Worm (Caenorhabditis elegans): ENCODE measurements around the gene T07F8.4.

Gene T07F8.4

DNA sequence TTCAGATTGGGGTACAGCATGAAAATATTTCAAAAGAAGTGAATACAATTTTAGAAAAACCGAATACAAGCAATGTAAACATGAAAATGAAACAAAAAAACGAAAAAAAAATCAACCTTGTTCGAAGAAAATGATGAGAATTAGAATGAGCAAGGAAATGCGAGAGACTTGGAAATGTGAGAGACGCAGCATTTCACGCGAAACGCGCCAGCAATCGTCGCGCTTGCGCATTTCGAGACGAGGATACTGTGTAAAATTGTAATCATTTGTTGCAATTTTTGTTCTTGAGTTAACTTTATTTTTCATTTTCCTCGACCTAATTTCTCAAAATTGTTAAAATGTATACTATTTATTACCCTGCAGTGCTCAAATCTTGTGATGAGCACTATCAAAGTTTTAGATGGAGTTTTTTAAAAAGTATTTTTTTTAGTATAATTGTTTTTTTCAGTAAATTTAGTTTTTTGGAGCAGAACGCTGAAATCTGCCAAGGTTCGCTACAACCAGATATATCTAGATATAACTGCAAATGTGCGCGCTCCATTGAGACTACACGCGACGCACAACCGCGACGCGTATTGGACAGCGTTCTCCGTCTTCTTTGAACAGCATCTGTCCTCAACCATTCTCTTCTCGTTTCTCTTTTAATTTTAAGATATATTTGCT lies 20.3 kb upstream of the T07F8.4 start, which contains the start of gene fust-1 (continued):
- TF ChIP-seq aha-1 (tag) (peak; percentile 98), aly-2 (tag; optimal IDR thresholded peaks at IDR 0.05) (no peak), tra-1 (GFP tag; IDR thresholded peaks at IDR 0.05) (peak; percentile 91), F37D6.2 (tag; optimal IDR thresholded peaks at IDR 0.05) (peak; percentile 86), nhr-25 (tag; optimal IDR thresholded peaks at IDR 0.05; ENCODE audit: borderline replicate concordance, insufficient read depth) (peak; percentile 93), arid-1 (GFP tag; conservative IDR thresholded peaks at IDR 0.05) (peak; percentile 96), nhr-41 (GFP tag; IDR thresholded peaks at IDR 0.05) (peak; percentile 61; the same call in 1 of the 2 replicates), tag-97 (GFP tag; IDR thresholded peaks at IDR 0.05) (no peak), lir-3 (tag; optimal IDR thresholded peaks at IDR 0.05) (peak; percentile 38), T20F7.1 (GFP tag; optimal IDR thresholded peaks at IDR 0.05) (peak; percentile 90), ces-1 (GFP tag; optimal IDR thresholded peaks at IDR 0.05) (peak; percentile 59), nhr-76 (tag; optimal IDR thresholded peaks at IDR 0.05) (peak; percentile 71), nhr-6 (tag; optimal IDR thresholded peaks at IDR 0.05) (peak; percentile 85), fos-1 (tag; optimal IDR thresholded peaks at IDR 0.05) (no peak), dve-1 (tag; optimal IDR thresholded peaks at IDR 0.05; ENCODE audit: insufficient read depth) (peak; percentile 97), lin-38 (GFP tag; IDR thresholded peaks at IDR 0.05) (peak; percentile 96), hlh-30 (tag; optimal IDR thresholded peaks at IDR 0.05; ENCODE audit: insufficient read depth) (peak; percentile 83), daf-12 (tag; optimal IDR thresholded peaks at IDR 0.05) (no peak), egl-43 (GFP tag; IDR thresholded peaks at IDR 0.05) (peak; percentile 88), ctbp-1 (GFP tag; IDR thresholded peaks at IDR 0.05) (peak; percentile 94), dmd-6 (GFP tag; IDR thresholded peaks at IDR 0.05) (peak; percentile 95), cey-2 (tag; optimal IDR thresholded peaks at IDR 0.05; ENCODE audit: borderline replicate concordance, insufficient read depth) (peak; percentile 76), lin-1 (GFP tag; IDR thresholded peaks at IDR 0.05) (peak; percentile 89), rbr-2 (tag; optimal IDR thresholded peaks at IDR 0.05) (peak; percentile 96), ztf-11 (tag; optimal IDR thresholded peaks at IDR 0.05) (no peak), mes-2 (tag; optimal IDR thresholded peaks at IDR 0.05; ENCODE audit: poor library complexity, severe bottlenecking) (peak; percentile 96), set-16 (GFP tag; IDR thresholded peaks at IDR 0.05) (no peak; the same call in 1 of the 2 replicates), nhr-111 (GFP tag; optimal IDR thresholded peaks at IDR 0.05) (no peak), lin-29 (GFP tag; IDR thresholded peaks at IDR 0.05) (peak; percentile 84), hlh-11 (tag; optimal IDR thresholded peaks at IDR 0.05) (peak; percentile 95), nhr-10 (tag; optimal IDR thresholded peaks at IDR 0.05) (peak; percentile 6), lin-39 (tag; optimal IDR thresholded peaks at IDR 0.05) (no peak), ZK546.5 (tag; optimal IDR thresholded peaks at IDR 0.05) (peak in 1 of 2 experiments; percentile 64), nhr-42 (GFP tag; IDR thresholded peaks at IDR 0.05) (peak; percentile 93), daf-19 (GFP tag; conservative IDR thresholded peaks at IDR 0.05) (no peak), R02D3.7 (tag; optimal IDR thresholded peaks at IDR 0.05) (no peak), ceh-44 (GFP tag; IDR thresholded peaks at IDR 0.05) (0 out of 2 replicates have a peak, but pooled peaks have one; percentile 40), ama-1 (optimal IDR thresholded peaks at IDR 0.05) (peak; percentile 72), T26A8.4 (GFP tag; IDR thresholded peaks at IDR 0.05) (peak; percentile 95), fkh-10 (GFP tag; optimal IDR thresholded peaks at IDR 0.05) (peak; percentile 82), daf-16 (GFP tag; optimal IDR thresholded peaks at IDR 0.05) (peak in 1 of 2 experiments; percentile 89), daf-16 (tag; optimal IDR thresholded peaks at IDR 0.05) (peak; percentile 67), spr-1 (tag; optimal IDR thresholded peaks at IDR 0.05) (peak; percentile 93), hif-1 (tag; optimal IDR thresholded peaks at IDR 0.05) (peak; percentile 36 to 71), Y48G9A.11 (GFP tag; IDR thresholded peaks at IDR 0.05) (peak; percentile 91), zag-1 (tag; optimal IDR thresholded peaks at IDR 0.05) (peak; percentile 72), ceh-28 (tag; optimal IDR thresholded peaks at IDR 0.05) (no peak), sdz-12 (GFP tag; optimal IDR thresholded peaks at IDR 0.05) (no peak), Y105C5A.15 (GFP tag; IDR thresholded peaks at IDR 0.05) (no peak), attf-4 (tag; optimal IDR thresholded peaks at IDR 0.05) (no peak)
